Worm (Caenorhabditis elegans) whole organism, young adult: ENCODE measurements around the gene F59A7.12.

Source experiments
- F10E7.11 ChIP-seq: sonication (generic microtip); optimal IDR thresholded peaks from 2 replicates; lab custom pipeline; 2017; ENCODE audit warnings: mild to moderate bottlenecking, missing genetic modification characterization, moderate library complexity, missing compliant biosample characterization
- egl-18 ChIP-seq: fragments of 200-800 bp; sonication (Bioruptor generic); IDR thresholded peaks from 2 replicates; pipeline ENCODE4 v1.3.6; 2022; ENCODE audit warnings: missing genetic modification reagents, missing genetic modification characterization, missing compliant biosample characterization
- snpc-1.3 ChIP-seq: sonication (generic microtip); optimal IDR thresholded peaks from 2 replicates; lab custom pipeline; 2017; ENCODE audit warnings: missing genetic modification characterization, mild to moderate bottlenecking, missing compliant biosample characterization, antibody characterized with exemption, moderate library complexity, missing genotype, missing genetic modification reagents; ENCODE audit not compliant: insufficient read depth

DNA sequence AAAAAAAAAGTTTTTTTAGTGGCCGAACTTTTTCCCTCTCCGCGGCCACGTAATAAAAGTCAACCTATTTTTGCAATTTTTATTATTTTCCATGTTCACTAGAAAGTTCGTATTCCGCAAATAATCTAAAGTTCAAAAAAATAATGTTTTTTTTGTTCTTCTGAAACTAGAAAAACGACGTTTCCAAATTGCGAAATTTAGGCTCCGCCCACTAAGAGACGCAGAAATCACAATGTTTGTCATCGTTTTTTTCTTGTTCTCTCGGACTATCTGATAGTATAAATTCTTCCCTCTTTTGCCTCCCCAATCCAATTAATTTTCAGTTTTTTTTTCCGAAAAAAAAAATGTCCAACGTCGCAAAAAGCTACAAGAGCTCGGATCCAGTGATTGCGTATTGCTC, 27.3 kb downstream of the F59A7.12 start, which contains the start of gene comt-3:
- TF ChIP-seq snpc-1.3 (tag; lab: Kevin White, UChicago) = no peak
- TF ChIP-seq egl-18 = no peak
- TF ChIP-seq F10E7.11 (tag; lab: Kevin White, UChicago) = no peak
